Fruit fly (Drosophila melanogaster) whole organism, embryonic: ENCODE measurements around the gene CG12194.

Experiments
- Antp ChIP-seq: fragments of 200-800 bp; sonication (Bioruptor generic); optimal IDR thresholded peaks from 3 replicates; lab custom pipeline; 2016; ENCODE audit warnings: missing biosample characterization, missing genetic modification characterization
- CG10147 ChIP-seq: fragments of 200-800 bp; sonication (Bioruptor generic); optimal IDR thresholded peaks from 2 replicates; lab custom pipeline; 2019; ENCODE audit warnings: missing biosample characterization, mild to moderate bottlenecking, missing genetic modification characterization, moderate library complexity
- CG10321 ChIP-seq: fragments of 200-800 bp; sonication (Bioruptor generic); IDR thresholded peaks from 2 replicates; pipeline ENCODE4 v1.3.6; 2022; ENCODE audit warnings: missing biosample characterization, missing genetic modification characterization
- CG10979 ChIP-seq: fragments of 200-800 bp; sonication (Bioruptor generic); optimal IDR thresholded peaks from 2 replicates; lab custom pipeline; 2018; ENCODE audit warnings: missing biosample characterization, mild to moderate bottlenecking, missing genetic modification characterization, moderate library complexity
- CG11456 ChIP-seq: fragments of 200-800 bp; sonication (Bioruptor generic); IDR thresholded peaks from 3 replicates; pipeline ENCODE4 v1.3.6; 2022; ENCODE audit warnings: missing biosample characterization, missing genetic modification characterization
- CG11504 ChIP-seq: fragments of 200-800 bp; sonication (Bioruptor generic); optimal IDR thresholded peaks from 3 replicates; lab custom pipeline; 2019; ENCODE audit warnings: missing biosample characterization, mild to moderate bottlenecking, missing genetic modification characterization, moderate library complexity
- CG12155 ChIP-seq: fragments of 200-800 bp; sonication (Bioruptor generic); optimal IDR thresholded peaks from 3 replicates; lab custom pipeline; 2016; ENCODE audit warnings: missing biosample characterization, missing genetic modification characterization
- CG12299 ChIP-seq: fragments of 200-800 bp; sonication (Bioruptor generic); optimal IDR thresholded peaks from 2 replicates; lab custom pipeline; 2018; ENCODE audit warnings: missing biosample characterization, mild to moderate bottlenecking, missing genetic modification characterization
- CG12942 ChIP-seq: fragments of 200-800 bp; sonication (Bioruptor generic); optimal IDR thresholded peaks from 3 replicates; lab custom pipeline; 2016; ENCODE audit warnings: missing biosample characterization, missing genetic modification characterization
- CG14050 ChIP-seq: fragments of 200-800 bp; sonication (Bioruptor generic); IDR thresholded peaks from 3 replicates; pipeline ENCODE4 v1.3.6; 2022; ENCODE audit warnings: missing biosample characterization, missing genetic modification characterization
- CG17802 ChIP-seq: fragments of 200-800 bp; sonication (Bioruptor generic); optimal IDR thresholded peaks from 2 replicates; lab custom pipeline; 2018; ENCODE audit warnings: missing biosample characterization, mild to moderate bottlenecking, missing genetic modification characterization, moderate library complexity
- CG2120 ChIP-seq: fragments of 200-800 bp; sonication (Bioruptor generic); optimal IDR thresholded peaks from 3 replicates; lab custom pipeline; 2016; ENCODE audit warnings: missing biosample characterization, missing genetic modification characterization
- CG2202 ChIP-seq: fragments of 200-800 bp; sonication (Bioruptor generic); optimal IDR thresholded peaks from 2 replicates; lab custom pipeline; 2018; ENCODE audit warnings: missing biosample characterization, mild to moderate bottlenecking, missing genetic modification characterization
- CG32767 ChIP-seq: fragments of 200-800 bp; sonication (Bioruptor generic); IDR thresholded peaks from 2 replicates; pipeline ENCODE4 v1.3.6; 2022; ENCODE audit warnings: missing biosample characterization, missing genetic modification characterization
- CG32772 ChIP-seq: fragments of 200-800 bp; sonication (Bioruptor generic); IDR thresholded peaks from 2 replicates; pipeline ENCODE4 v1.3.6; 2022; ENCODE audit warnings: missing biosample characterization, missing genetic modification characterization
- CG3847 ChIP-seq: fragments of 200-800 bp; sonication (Bioruptor generic); IDR thresholded peaks from 2 replicates; pipeline ENCODE4 v1.3.6; 2022; ENCODE audit warnings: missing biosample characterization, missing genetic modification characterization
- CG4424 ChIP-seq: fragments of 200-800 bp; sonication (Bioruptor generic); optimal IDR thresholded peaks from 3 replicates; lab custom pipeline; 2016; ENCODE audit warnings: missing biosample characterization, missing genetic modification characterization
- CG6272 ChIP-seq: fragments of 200-800 bp; sonication (Bioruptor generic); IDR thresholded peaks from 2 replicates; pipeline ENCODE4 v1.3.6; 2022; ENCODE audit warnings: missing biosample characterization, missing genetic modification characterization
- CG6791 ChIP-seq: fragments of 200-800 bp; sonication (Bioruptor generic); IDR thresholded peaks from 3 replicates; pipeline ENCODE4 v1.3.6; 2022; ENCODE audit warnings: missing biosample characterization, missing genetic modification characterization; ENCODE audit not compliant: partially characterized antibody
- CTCF ChIP-seq: fragments of 200-800 bp; sonication (Bioruptor generic); optimal IDR thresholded peaks from 2 replicates; lab custom pipeline; 2017; ENCODE audit warnings: missing biosample characterization, mild to moderate bottlenecking, missing genetic modification characterization, moderate library complexity
- Ets65A ChIP-seq: fragments of 200-800 bp; sonication (Bioruptor generic); peaks from one replicate; lab custom pipeline; 2016; ENCODE audit warnings: missing biosample characterization, missing genetic modification characterization
- HmgD ChIP-seq: fragments of 200-800 bp; sonication (Bioruptor generic); optimal IDR thresholded peaks from 3 replicates; lab custom pipeline; 2016; ENCODE audit warnings: missing biosample characterization, missing genetic modification characterization
- Hmr ChIP-seq: fragments of 200-800 bp; sonication (Bioruptor generic); optimal IDR thresholded peaks from 3 replicates; lab custom pipeline; 2017; ENCODE audit warnings: mild to moderate bottlenecking, missing biosample characterization, missing genetic modification reagents, missing genetic modification characterization
- MESR4 ChIP-seq: fragments of 200-800 bp; sonication (Bioruptor generic); optimal IDR thresholded peaks from 2 replicates; lab custom pipeline; 2018; ENCODE audit warnings: missing biosample characterization, mild to moderate bottlenecking, missing genetic modification characterization, moderate library complexity
- Mrtf ChIP-seq: fragments of 200-800 bp; sonication (Bioruptor generic); IDR thresholded peaks from 3 replicates; pipeline ENCODE4 v1.3.6; 2022; ENCODE audit warnings: missing biosample characterization, missing genetic modification characterization
- Opbp ChIP-seq: fragments of 200-800 bp; sonication (Bioruptor generic); IDR thresholded peaks from 3 replicates; pipeline ENCODE4 v1.3.6; 2022; ENCODE audit warnings: missing biosample characterization, missing genetic modification characterization; ENCODE audit not compliant: partially characterized antibody
- Ptx1 ChIP-seq: fragments of 200-800 bp; sonication (Bioruptor generic); IDR thresholded peaks from 2 replicates; pipeline ENCODE4 v1.3.6; 2022; ENCODE audit warnings: missing biosample characterization, missing genetic modification characterization
- Sin3A ChIP-seq: fragments of >200 bp; optimal IDR thresholded peaks from 2 replicates; lab custom pipeline; 2018
- Sox100B ChIP-seq: fragments of 200-800 bp; sonication (Bioruptor generic); optimal IDR thresholded peaks from 3 replicates; lab custom pipeline; 2018; ENCODE audit warnings: missing biosample characterization, mild to moderate bottlenecking, missing genetic modification characterization
- Ssrp ChIP-seq: fragments of 200-800 bp; sonication (Bioruptor generic); optimal IDR thresholded peaks from 2 replicates; lab custom pipeline; 2018; ENCODE audit warnings: missing biosample characterization, mild to moderate bottlenecking, missing genetic modification characterization, moderate library complexity
- amos ChIP-seq: fragments of 200-800 bp; sonication (Bioruptor generic); IDR thresholded peaks from 2 replicates; pipeline ENCODE4 v1.3.6; 2022; ENCODE audit warnings: missing biosample characterization, missing genetic modification characterization; ENCODE audit not compliant: partially characterized antibody
- ara ChIP-seq: fragments of 200-800 bp; sonication (Bioruptor generic); IDR thresholded peaks from 2 replicates; pipeline ENCODE4 v1.3.6; 2022; ENCODE audit warnings: missing biosample characterization, missing genetic modification characterization
- ato ChIP-seq: fragments of 200-800 bp; sonication (Bioruptor generic); IDR thresholded peaks from 2 replicates; pipeline ENCODE4 v1.3.6; 2022; ENCODE audit warnings: missing biosample characterization, missing genetic modification characterization; ENCODE audit not compliant: partially characterized antibody
- bigmax ChIP-seq: fragments of 200-800 bp; sonication (Bioruptor generic); optimal IDR thresholded peaks from 2 replicates; lab custom pipeline; 2018; ENCODE audit warnings: missing biosample characterization, mild to moderate bottlenecking, missing genetic modification characterization
- cad ChIP-seq: fragments of >200 bp; optimal IDR thresholded peaks from 2 replicates; lab custom pipeline; 2017; ENCODE audit warnings: missing biosample characterization, missing genetic modification characterization
- chn ChIP-seq: fragments of 200-800 bp; sonication (Bioruptor generic); optimal IDR thresholded peaks from 2 replicates; lab custom pipeline; 2016; ENCODE audit warnings: missing biosample characterization, missing genetic modification characterization
- crp ChIP-seq, 2 experiments: fragments of 200-800 bp; sonication (Bioruptor generic); optimal IDR thresholded peaks; 2 replicates in 1 of 2; 3 replicates in 1 of 2; lab custom pipeline; 2017; ENCODE audit warnings: missing biosample characterization in 2 of 2, missing genetic modification characterization in 2 of 2, mild to moderate bottlenecking in 1 of 2, moderate library complexity in 1 of 2
- da ChIP-seq: fragments of 200-800 bp; sonication (Bioruptor generic); optimal IDR thresholded peaks from 2 replicates; lab custom pipeline; 2016; ENCODE audit warnings: missing biosample characterization, missing genetic modification characterization
- gt ChIP-seq: fragments of 200-800 bp; sonication (Bioruptor generic); IDR thresholded peaks from 2 replicates; pipeline ENCODE4 v1.3.6; 2022; ENCODE audit warnings: missing biosample characterization, missing genetic modification characterization
- h ChIP-seq: fragments of >200 bp; optimal IDR thresholded peaks from 2 replicates; lab custom pipeline; 2017
- hkb ChIP-seq, 2 experiments: fragments of 200-800 bp in 1 of 2; fragments of >200 bp in 1 of 2; sonication (Bioruptor generic) in 1 of 2; IDR thresholded peaks in 1 of 2; optimal IDR thresholded peaks in 1 of 2; 2 replicates each; pipeline versions ENCODE4 v1.3.6 to Lab custom; 2017 to 2022; ENCODE audit warnings: missing biosample characterization in 1 of 2, missing genetic modification characterization in 1 of 2
- ind ChIP-seq: fragments of 200-800 bp; sonication (Bioruptor generic); optimal IDR thresholded peaks from 3 replicates; lab custom pipeline; 2016; ENCODE audit warnings: missing biosample characterization, missing genetic modification characterization
- lbe ChIP-seq: fragments of 200-800 bp; sonication (Bioruptor generic); optimal IDR thresholded peaks from 2 replicates; lab custom pipeline; 2016; ENCODE audit warnings: missing biosample characterization, mild to moderate bottlenecking, missing genetic modification characterization
- p53 ChIP-seq: fragments of 200-800 bp; sonication (Bioruptor generic); optimal IDR thresholded peaks from 2 replicates; lab custom pipeline; 2016; ENCODE audit warnings: missing biosample characterization, missing genetic modification characterization
- repo ChIP-seq: fragments of 200-800 bp; sonication (Bioruptor generic); optimal IDR thresholded peaks from 2 replicates; lab custom pipeline; 2016; ENCODE audit warnings: missing biosample characterization, missing genetic modification characterization
- slp2 ChIP-seq: fragments of 200-800 bp; sonication (Bioruptor generic); optimal IDR thresholded peaks from 2 replicates; lab custom pipeline; 2016; ENCODE audit warnings: missing biosample characterization, missing genetic modification characterization
- sna ChIP-seq: fragments of 200-800 bp; sonication (Bioruptor generic); IDR thresholded peaks from 2 replicates; pipeline ENCODE4 v1.3.6; 2022; ENCODE audit warnings: missing biosample characterization, missing genetic modification characterization; ENCODE audit not compliant: partially characterized antibody
- usp ChIP-seq: fragments of >200 bp; optimal IDR thresholded peaks from 2 replicates; lab custom pipeline; 2017; ENCODE audit warnings: missing biosample characterization, missing genetic modification characterization
- vfl ChIP-seq: fragments of 200-800 bp; sonication (Bioruptor generic); optimal IDR thresholded peaks from 2 replicates; lab custom pipeline; 2016; ENCODE audit warnings: missing biosample characterization, missing genetic modification characterization
- wor ChIP-seq: fragments of 200-800 bp; sonication (Bioruptor generic); IDR thresholded peaks from 2 replicates; pipeline ENCODE4 v1.3.6; 2022; ENCODE audit warnings: missing biosample characterization, missing genetic modification characterization
- zen ChIP-seq: fragments of 200-800 bp; sonication (Bioruptor generic); optimal IDR thresholded peaks from 3 replicates; lab custom pipeline; 2018; ENCODE audit warnings: missing biosample characterization, mild to moderate bottlenecking, missing genetic modification characterization, moderate library complexity

Gene CG12194

dm6 chr2L:4847191-4847853 lies 9.2 kb downstream of the CG12194 start, which contains the start of the genes mxt and CG11927 (continued):
- TF ChIP-seq Ptx1 (GFP tag; lab: Robert Waterston, UW) (peak; percentile 39; the same call in 1 of the 2 replicates), ind (peak; percentile 62), CG14050 (GFP tag; lab: Robert Waterston, UW) (no peak), Sin3A (lab: Kevin White, UChicago) (no peak), CG10979 (tag; lab: Kevin White, UChicago) (no peak), cad (no peak), Ssrp (no peak), ara (GFP tag; lab: Robert Waterston, UW) (0 out of 2 replicates have a peak, but pooled peaks have one; percentile 37), CG12942 (GFP tag; lab: Kevin White, UChicago) (peak; percentile 7), CG32767 (GFP tag; lab: Robert Waterston, UW) (no peak), Sox100B (GFP tag; lab: Kevin White, UChicago) (no peak), amos (GFP tag; lab: Robert Waterston, UW) (peak; percentile 89), lbe (GFP tag; lab: Kevin White, UChicago) (no peak), CG11504 (tag; lab: Kevin White, UChicago) (no peak), sna (GFP tag; lab: Robert Waterston, UW) (peak; percentile 82), Opbp (GFP tag; lab: Robert Waterston, UW) (peak; percentile 90), CG6791 (GFP tag; lab: Robert Waterston, UW) (peak; percentile 82), CG17802 (tag; lab: Kevin White, UChicago) (peak; percentile 61), MESR4 (GFP tag; lab: Kevin White, UChicago) (no peak), usp (GFP tag; lab: Kevin White, UChicago) (no peak), CG12299 (tag; lab: Kevin White, UChicago) (no peak), gt (GFP tag; lab: Robert Waterston, UW) (no peak), CG2202 (tag; lab: Kevin White, UChicago) (no peak), p53 (no peak), vfl (GFP tag; lab: Kevin White, UChicago) (peak; percentile 8), Ets65A (GFP tag; lab: Kevin White, UChicago) (peak; percentile 13), HmgD (no peak), crp (GFP tag; optimal IDR thresholded peaks at IDR 0.05; lab: Kevin White, UChicago) (no peak), zen (no peak), da (GFP tag; lab: Kevin White, UChicago) (no peak), CTCF (GFP tag; lab: Kevin White, UChicago) (peak; percentile 4), h (lab: Kevin White, UChicago) (no peak), Hmr (GFP tag; lab: Kevin White, UChicago) (no peak), CG11456 (GFP tag; lab: Robert Waterston, UW) (peak; percentile 75; the same call in 2 of the 3 replicates), CG10147 (GFP tag; lab: Kevin White, UChicago) (peak; percentile 24), repo (GFP tag; lab: Kevin White, UChicago) (no peak), chn (GFP tag; lab: Kevin White, UChicago) (peak; percentile 52), slp2 (GFP tag; lab: Kevin White, UChicago) (no peak), hkb (optimal IDR thresholded peaks at IDR 0.05; lab: Kevin White, UChicago) (no peak), hkb (GFP tag; IDR thresholded peaks at IDR 0.05; lab: Robert Waterston, UW) (no peak), CG2120 (peak; percentile 73), CG12155 (GFP tag; lab: Kevin White, UChicago) (peak; percentile 71), Mrtf (GFP tag; lab: Robert Waterston, UW) (peak; percentile 27; the same call in 1 of the 3 replicates), CG4424 (GFP tag; lab: Kevin White, UChicago) (peak; percentile 57), Antp (GFP tag; lab: Kevin White, UChicago) (peak; percentile 22), CG10321 (GFP tag; lab: Robert Waterston, UW) (no peak), ato (GFP tag; lab: Robert Waterston, UW) (peak; percentile 58; the same call in 1 of the 2 replicates), wor (GFP tag; lab: Robert Waterston, UW) (no peak), bigmax (GFP tag; lab: Kevin White, UChicago) (no peak), CG3847 (GFP tag; lab: Robert Waterston, UW) (peak; percentile 56), CG6272 (GFP tag; lab: Robert Waterston, UW) (peak; percentile 55; the same call in 1 of the 2 replicates), CG32772 (GFP tag; lab: Robert Waterston, UW) (0 out of 2 replicates have a peak, but pooled peaks have one; percentile 26)
